Worm (Caenorhabditis elegans) whole organism, early embryonic: ENCODE data around the gene pah-1.

Experiments
- B0310.2 ChIP-seq: sonication (generic microtip); optimal IDR thresholded peaks from 2 replicates; lab custom pipeline; 2016; ENCODE audit warnings: mild to moderate bottlenecking, missing genetic modification characterization, missing compliant biosample characterization
- F13C5.2 ChIP-seq: sonication (generic microtip); optimal IDR thresholded peaks from 2 replicates; lab custom pipeline; 2017; ENCODE audit warnings: mild to moderate bottlenecking, missing genetic modification characterization, inconsistent platforms, missing compliant biosample characterization
- ama-1 ChIP-seq: fragments of 150-350 bp; optimal IDR thresholded peaks from 2 replicates; lab custom pipeline; 2014
- ets-7 ChIP-seq: sonication (generic microtip); optimal IDR thresholded peaks from 2 replicates; lab custom pipeline; 2016; ENCODE audit warnings: missing genotype, missing genetic modification characterization, missing compliant biosample characterization
- flt-1 ChIP-seq: fragments of 200-800 bp; sonication (Bioruptor generic); IDR thresholded peaks from 2 replicates; pipeline ENCODE4 v1.3.6; 2022; ENCODE audit warnings: missing genetic modification characterization, missing compliant biosample characterization
- hnd-1 ChIP-seq: sonication (generic microtip); optimal IDR thresholded peaks from 2 replicates; lab custom pipeline; 2016; ENCODE audit warnings: missing genetic modification characterization, missing compliant biosample characterization
- scrt-1 ChIP-seq: fragments of 200-800 bp; sonication (Bioruptor generic); IDR thresholded peaks from 2 replicates; pipeline ENCODE4 v1.3.6; 2022; ENCODE audit warnings: missing genetic modification characterization, missing compliant biosample characterization
- sea-1 ChIP-seq: fragments of 200-800 bp; sonication (Bioruptor generic); conservative IDR thresholded peaks from 2 replicates; pipeline ENCODE4 v1.3.6; 2022; ENCODE audit warnings: missing genetic modification characterization, missing compliant biosample characterization
- tbx-11 ChIP-seq: fragments of 200-800 bp; sonication (Bioruptor generic); IDR thresholded peaks from 2 replicates; pipeline ENCODE4 v1.3.6; 2022; ENCODE audit warnings: missing genetic modification characterization, missing compliant biosample characterization
- tra-4 ChIP-seq: sonication (generic microtip); optimal IDR thresholded peaks from 2 replicates; lab custom pipeline; 2017; ENCODE audit warnings: missing genetic modification characterization, missing compliant biosample characterization

- no peak for TF ChIP-seq F13C5.2 (tag; lab: Kevin White, UChicago)
- no peak for TF ChIP-seq scrt-1 (GFP tag; lab: Robert Waterston, UW)
- TF ChIP-seq ama-1 (lab: Kevin White, UChicago), result no peak
- no peak for TF ChIP-seq tbx-11
- TF ChIP-seq ets-7 (tag; lab: Kevin White, UChicago), result no peak
- no peak for TF ChIP-seq tra-4 (tag; lab: Kevin White, UChicago)
- no peak for TF ChIP-seq flt-1 (GFP tag; lab: Robert Waterston, UW)
- TF ChIP-seq hnd-1 (tag; lab: Kevin White, UChicago), result no peak
- TF ChIP-seq sea-1 (GFP tag; lab: Robert Waterston, UW), result no peak
- TF ChIP-seq B0310.2 (tag; lab: Kevin White, UChicago), result no peak
Observed at ce11 chrII:8764332-8764731, 2.5 kb downstream of the pah-1 start.
